Fruit fly (Drosophila melanogaster) whole organism, embryonic: ENCODE results near the gene CG15362.

Source experiments
- Abd-B ChIP-seq: fragments of 200-800 bp; sonication (Bioruptor generic); optimal IDR thresholded peaks from 2 replicates; lab custom pipeline; 2018; ENCODE audit warnings: missing biosample characterization, mild to moderate bottlenecking, missing genetic modification characterization, moderate library complexity
- Adf1 ChIP-seq: fragments of 200-800 bp; sonication (Bioruptor generic); IDR thresholded peaks from 2 replicates; pipeline ENCODE4 v1.3.6; 2022; ENCODE audit warnings: missing biosample characterization, missing genetic modification characterization
- CG14860 ChIP-seq: fragments of 200-800 bp; sonication (Bioruptor generic); IDR thresholded peaks from 3 replicates; pipeline ENCODE4 v1.3.6; 2022; ENCODE audit warnings: missing biosample characterization, missing genetic modification characterization; ENCODE audit not compliant: partially characterized antibody
- CG7786 ChIP-seq: fragments of 200-800 bp; sonication (Bioruptor generic); optimal IDR thresholded peaks from 2 replicates; lab custom pipeline; 2016; ENCODE audit warnings: missing biosample characterization, missing genetic modification characterization
- cato ChIP-seq: fragments of 200-800 bp; sonication (Bioruptor generic); optimal IDR thresholded peaks from 2 replicates; lab custom pipeline; 2016; ENCODE audit warnings: missing biosample characterization, missing genetic modification characterization, borderline replicate concordance
- corto ChIP-seq: fragments of 200-800 bp; sonication (Bioruptor generic); optimal IDR thresholded peaks from 2 replicates; lab custom pipeline; 2016; ENCODE audit warnings: missing biosample characterization, mild to moderate bottlenecking, missing genetic modification characterization, moderate library complexity
- kay ChIP-seq: fragments of 200-800 bp; sonication (Bioruptor generic); optimal IDR thresholded peaks from 2 replicates; lab custom pipeline; 2016; ENCODE audit warnings: missing biosample characterization, missing genetic modification characterization
- sob ChIP-seq: fragments of 200-800 bp; sonication (Bioruptor generic); IDR thresholded peaks from 2 replicates; pipeline ENCODE4 v1.3.6; 2022; ENCODE audit warnings: missing biosample characterization, missing genetic modification characterization

DNA sequence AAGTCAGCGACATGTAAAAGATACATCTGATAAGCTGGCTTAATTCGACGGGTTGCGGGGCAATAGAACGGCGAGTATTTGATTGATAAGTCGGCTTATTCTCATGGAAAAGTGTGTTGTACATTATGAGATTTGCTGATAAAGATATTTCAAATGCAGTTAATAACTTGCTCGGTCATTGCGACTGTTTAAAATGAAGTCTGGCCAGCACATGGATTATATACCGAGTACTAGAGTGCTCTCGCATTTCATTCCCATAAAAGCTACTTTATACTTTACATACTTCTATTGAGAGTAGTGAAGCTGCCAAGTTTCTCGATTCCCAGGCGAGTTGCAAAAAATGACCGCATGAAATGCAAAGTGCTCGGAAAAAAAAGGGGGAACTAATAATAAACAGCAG, 13.1 kb upstream of the CG15362 start:
- no peak for TF ChIP-seq sob
- no peak for TF ChIP-seq corto (GFP tag; lab: Kevin White, UChicago)
- TF ChIP-seq Adf1 (GFP tag; lab: Robert Waterston, UW), result no peak
- no peak for TF ChIP-seq Abd-B
- no peak for TF ChIP-seq CG14860 (GFP tag; lab: Robert Waterston, UW)
- no peak for TF ChIP-seq cato
- no peak for TF ChIP-seq kay (GFP tag; lab: Kevin White, UChicago)
- TF ChIP-seq CG7786 (GFP tag; lab: Kevin White, UChicago), result no peak
